Fruit fly (Drosophila melanogaster) whole organism, embryonic: Measurements from ENCODE around the gene CG2767.
A peak's percentile ranks its signal among the peaks of the same experiment; 100 is the strongest.

ENCODE experiments used
- Atf6 ChIP-seq: fragments of 200-800 bp; sonication (Bioruptor generic); IDR thresholded peaks from 2 replicates; pipeline ENCODE4 v1.3.6; 2022; ENCODE audit warnings: missing biosample characterization, missing genetic modification characterization
- Bdp1 ChIP-seq: fragments of 200-800 bp; sonication (Bioruptor generic); optimal IDR thresholded peaks from 3 replicates; lab custom pipeline; 2016; ENCODE audit warnings: missing biosample characterization, missing genetic modification characterization
- CG10321 ChIP-seq: fragments of 200-800 bp; sonication (Bioruptor generic); IDR thresholded peaks from 2 replicates; pipeline ENCODE4 v1.3.6; 2022; ENCODE audit warnings: missing biosample characterization, missing genetic modification characterization
- CG11456 ChIP-seq: fragments of 200-800 bp; sonication (Bioruptor generic); IDR thresholded peaks from 3 replicates; pipeline ENCODE4 v1.3.6; 2022; ENCODE audit warnings: missing biosample characterization, missing genetic modification characterization
- CG14667 ChIP-seq: fragments of 200-800 bp; sonication (Bioruptor generic); IDR thresholded peaks from 2 replicates; pipeline ENCODE4 v1.3.6; 2022; ENCODE audit warnings: missing biosample characterization, missing genetic modification characterization
- CG14965 ChIP-seq: fragments of 200-800 bp; sonication (Bioruptor generic); optimal IDR thresholded peaks from 2 replicates; lab custom pipeline; 2016; ENCODE audit warnings: missing biosample characterization, missing genetic modification characterization, borderline replicate concordance
- CG2116 ChIP-seq: fragments of 200-800 bp; sonication (Bioruptor generic); optimal IDR thresholded peaks from 3 replicates; lab custom pipeline; 2018; ENCODE audit warnings: missing biosample characterization, mild to moderate bottlenecking, missing genetic modification characterization
- CG2199 ChIP-seq: fragments of 200-800 bp; sonication (Bioruptor generic); IDR thresholded peaks from 3 replicates; pipeline ENCODE4 v1.3.6; 2022; ENCODE audit warnings: missing biosample characterization, missing genetic modification characterization
- CG2202 ChIP-seq: fragments of 200-800 bp; sonication (Bioruptor generic); optimal IDR thresholded peaks from 2 replicates; lab custom pipeline; 2018; ENCODE audit warnings: missing biosample characterization, mild to moderate bottlenecking, missing genetic modification characterization
- CG31388 ChIP-seq: fragments of 200-800 bp; sonication (Bioruptor generic); optimal IDR thresholded peaks from 2 replicates; lab custom pipeline; 2016; ENCODE audit warnings: missing biosample characterization, missing genetic modification characterization
- CG32767 ChIP-seq: fragments of 200-800 bp; sonication (Bioruptor generic); IDR thresholded peaks from 2 replicates; pipeline ENCODE4 v1.3.6; 2022; ENCODE audit warnings: missing biosample characterization, missing genetic modification characterization
- CG6683 ChIP-seq: fragments of 200-800 bp; sonication (Bioruptor generic); optimal IDR thresholded peaks from 2 replicates; lab custom pipeline; 2017; ENCODE audit warnings: missing biosample characterization, mild to moderate bottlenecking, missing genetic modification characterization, missing genetic modification reagents
- CG7786 ChIP-seq: fragments of 200-800 bp; sonication (Bioruptor generic); optimal IDR thresholded peaks from 2 replicates; lab custom pipeline; 2016; ENCODE audit warnings: missing biosample characterization, missing genetic modification characterization
- CG8359 ChIP-seq: fragments of 200-800 bp; sonication (Bioruptor generic); optimal IDR thresholded peaks from 2 replicates; lab custom pipeline; 2017; ENCODE audit warnings: missing biosample characterization, mild to moderate bottlenecking, missing genetic modification characterization, borderline replicate concordance
- CG9817 ChIP-seq: fragments of 200-800 bp; sonication (Bioruptor generic); optimal IDR thresholded peaks from 2 replicates; lab custom pipeline; 2018; ENCODE audit warnings: missing biosample characterization, mild to moderate bottlenecking, missing genetic modification characterization, moderate library complexity
- D19B ChIP-seq: fragments of 200-800 bp; sonication (Bioruptor generic); optimal IDR thresholded peaks from 2 replicates; lab custom pipeline; 2017; ENCODE audit warnings: missing biosample characterization, mild to moderate bottlenecking, missing genetic modification characterization
- Dip3 ChIP-seq: fragments of 200-800 bp; sonication (Bioruptor generic); optimal IDR thresholded peaks from 3 replicates; lab custom pipeline; 2016; ENCODE audit warnings: missing biosample characterization, missing genetic modification characterization
- Doc2 ChIP-seq: fragments of 200-800 bp; sonication (Bioruptor generic); IDR thresholded peaks from 2 replicates; pipeline ENCODE4 v1.3.6; 2022; ENCODE audit warnings: missing biosample characterization, missing genetic modification characterization
- Fer1 ChIP-seq: fragments of 200-800 bp; sonication (Bioruptor generic); optimal IDR thresholded peaks from 2 replicates; lab custom pipeline; 2017; ENCODE audit warnings: missing biosample characterization, mild to moderate bottlenecking, missing genetic modification characterization
- Fer3 ChIP-seq: fragments of 200-800 bp; sonication (Bioruptor generic); optimal IDR thresholded peaks from 2 replicates; lab custom pipeline; 2018; ENCODE audit warnings: missing biosample characterization, mild to moderate bottlenecking, missing genetic modification characterization, moderate library complexity
- GATAe ChIP-seq: fragments of 200-800 bp; sonication (Bioruptor generic); conservative IDR thresholded peaks from 2 replicates; pipeline ENCODE4 v1.3.6; 2022; ENCODE audit warnings: missing biosample characterization, missing genetic modification characterization
- Hr3 ChIP-seq: fragments of 200-800 bp; sonication (Bioruptor generic); optimal IDR thresholded peaks from 3 replicates; lab custom pipeline; 2016; ENCODE audit warnings: missing biosample characterization, missing genetic modification characterization
- Hr51 ChIP-seq, 2 experiments: fragments of 200-800 bp; sonication (Bioruptor generic); optimal IDR thresholded peaks; 2 replicates in 1 of 2; 3 replicates in 1 of 2; lab custom pipeline; 2016 to 2018; ENCODE audit warnings: missing biosample characterization in 2 of 2, missing genetic modification characterization in 2 of 2, mild to moderate bottlenecking in 1 of 2, moderate library complexity in 1 of 2
- Kr ChIP-seq: fragments of 200-800 bp; sonication (Bioruptor generic); optimal IDR thresholded peaks from 2 replicates; lab custom pipeline; 2017; ENCODE audit warnings: missing biosample characterization, mild to moderate bottlenecking, missing genetic modification characterization
- Scr ChIP-seq: fragments of 200-800 bp; sonication (Bioruptor generic); IDR thresholded peaks from 2 replicates; pipeline ENCODE4 v1.3.6; 2022; ENCODE audit warnings: missing biosample characterization, missing genetic modification characterization; ENCODE audit not compliant: partially characterized antibody
- Sox102F ChIP-seq: fragments of 200-800 bp; sonication (Bioruptor generic); optimal IDR thresholded peaks from 2 replicates; lab custom pipeline; 2018; ENCODE audit warnings: missing biosample characterization, mild to moderate bottlenecking, missing genetic modification characterization, moderate library complexity
- Sry-δ ChIP-seq: fragments of 200-800 bp; sonication (Bioruptor generic); optimal IDR thresholded peaks from 2 replicates; lab custom pipeline; 2016; ENCODE audit warnings: missing biosample characterization, missing genetic modification characterization
- Xbp1 ChIP-seq: fragments of 200-800 bp; sonication (Bioruptor generic); optimal IDR thresholded peaks from 3 replicates; lab custom pipeline; 2016; ENCODE audit warnings: missing biosample characterization, mild to moderate bottlenecking, missing genetic modification characterization
- ab ChIP-seq: fragments of 200-800 bp; sonication (Bioruptor generic); optimal IDR thresholded peaks from 2 replicates; lab custom pipeline; 2016; ENCODE audit warnings: missing biosample characterization, missing genetic modification characterization
- az2 ChIP-seq: fragments of 200-800 bp; sonication (Bioruptor generic); optimal IDR thresholded peaks from 3 replicates; lab custom pipeline; 2016; ENCODE audit warnings: missing biosample characterization, missing genetic modification characterization
- bbx ChIP-seq: fragments of 200-800 bp; sonication (Bioruptor generic); IDR thresholded peaks from 2 replicates; pipeline ENCODE4 v1.3.6; 2022; ENCODE audit warnings: missing biosample characterization, missing genetic modification characterization; ENCODE audit not compliant: partially characterized antibody
- cato ChIP-seq: fragments of 200-800 bp; sonication (Bioruptor generic); optimal IDR thresholded peaks from 2 replicates; lab custom pipeline; 2016; ENCODE audit warnings: missing biosample characterization, missing genetic modification characterization, borderline replicate concordance
- crol ChIP-seq: fragments of 200-800 bp; sonication (Bioruptor generic); IDR thresholded peaks from 2 replicates; pipeline ENCODE4 v1.3.6; 2022; ENCODE audit warnings: missing biosample characterization, missing genetic modification characterization
- dmrt99B ChIP-seq: fragments of 200-800 bp; sonication (Bioruptor generic); optimal IDR thresholded peaks from 2 replicates; lab custom pipeline; 2018; ENCODE audit warnings: missing biosample characterization, mild to moderate bottlenecking, missing genetic modification characterization, moderate library complexity
- dysf ChIP-seq: fragments of 200-800 bp; sonication (Bioruptor generic); IDR thresholded peaks from 3 replicates; pipeline ENCODE4 v1.3.6; 2022; ENCODE audit warnings: missing biosample characterization, missing genetic modification characterization
- gcm ChIP-seq: fragments of 200-800 bp; sonication (Bioruptor generic); optimal IDR thresholded peaks from 2 replicates; lab custom pipeline; 2019; ENCODE audit warnings: missing biosample characterization, mild to moderate bottlenecking, missing genetic modification characterization, moderate library complexity
- klu ChIP-seq: fragments of 200-800 bp; sonication (Bioruptor generic); IDR thresholded peaks from 2 replicates; pipeline ENCODE4 v1.3.6; 2022; ENCODE audit warnings: missing biosample characterization, missing genetic modification characterization
- oc ChIP-seq: fragments of 200-800 bp; sonication (Bioruptor generic); optimal IDR thresholded peaks from 2 replicates; lab custom pipeline; 2018; ENCODE audit warnings: missing biosample characterization, mild to moderate bottlenecking, missing genetic modification characterization, moderate library complexity
- org-1 ChIP-seq: fragments of 200-800 bp; sonication (Bioruptor generic); optimal IDR thresholded peaks from 2 replicates; lab custom pipeline; 2017; ENCODE audit warnings: missing biosample characterization, missing genetic modification characterization
- phol ChIP-seq: fragments of 200-800 bp; sonication (Bioruptor generic); optimal IDR thresholded peaks from 3 replicates; lab custom pipeline; 2018; ENCODE audit warnings: missing biosample characterization, mild to moderate bottlenecking, missing genetic modification characterization, moderate library complexity
- prd ChIP-seq, 3 experiments: fragments of >200 bp in 2 of 3; fragments of 200-800 bp in 1 of 3; sonication (Bioruptor generic) in 1 of 3; optimal IDR thresholded peaks in 2 of 3; IDR thresholded peaks in 1 of 3; 2 replicates in 2 of 3; 3 replicates in 1 of 3; pipeline versions ENCODE4 v1.3.6 to Lab custom; 2017 to 2022; ENCODE audit warnings: missing biosample characterization in 1 of 3, missing genetic modification characterization in 1 of 3
- sc ChIP-seq, 3 experiments: fragments of >200 bp in 2 of 3; fragments of 200-800 bp in 1 of 3; sonication (Bioruptor generic) in 1 of 3; optimal IDR thresholded peaks; 2 replicates in 2 of 3; 3 replicates in 1 of 3; lab custom pipeline; 2017; ENCODE audit warnings: mild to moderate bottlenecking in 1 of 3, missing biosample characterization in 1 of 3, missing genetic modification characterization in 1 of 3, missing genetic modification reagents in 1 of 3
- shn ChIP-seq: fragments of 200-800 bp; sonication (Bioruptor generic); optimal IDR thresholded peaks from 3 replicates; lab custom pipeline; 2016; ENCODE audit warnings: missing biosample characterization, missing genetic modification characterization
- sim ChIP-seq: fragments of 200-800 bp; sonication (Bioruptor generic); IDR thresholded peaks from 2 replicates; pipeline ENCODE4 v1.3.6; 2022; ENCODE audit warnings: missing biosample characterization, missing genetic modification characterization
- tgo ChIP-seq: fragments of 200-800 bp; sonication (Bioruptor generic); IDR thresholded peaks from 3 replicates; pipeline ENCODE4 v1.3.6; 2022; ENCODE audit warnings: missing biosample characterization, missing genetic modification characterization
- twi ChIP-seq: fragments of 200-800 bp; optimal IDR thresholded peaks from 2 replicates; lab custom pipeline; 2019; ENCODE audit warnings: missing biosample characterization, mild to moderate bottlenecking, missing genetic modification characterization, moderate library complexity
- vnd ChIP-seq: fragments of 200-800 bp; sonication (Bioruptor generic); IDR thresholded peaks from 3 replicates; pipeline ENCODE4 v1.3.6; 2022; ENCODE audit warnings: missing biosample characterization, missing genetic modification characterization; ENCODE audit not compliant: partially characterized antibody
- z ChIP-seq: fragments of 200-800 bp; sonication (Bioruptor generic); IDR thresholded peaks from 3 replicates; pipeline ENCODE4 v1.3.6; 2022; ENCODE audit warnings: missing biosample characterization, missing genetic modification characterization
- zfh1 ChIP-seq: fragments of 200-800 bp; sonication (Bioruptor generic); IDR thresholded peaks from 3 replicates; pipeline ENCODE4 v1.3.6; 2022; ENCODE audit warnings: missing biosample characterization, missing genetic modification characterization

Gene CG2767

dm6 chr3R:8027203-8027688 lies 19.3 kb upstream of the CG2767 start (continued):
- TF ChIP-seq Dip3 (GFP tag; lab: Kevin White, UChicago) (peak; percentile 3), gcm (GFP tag; lab: Kevin White, UChicago) (peak; percentile 93), bbx (no peak), CG6683 (GFP tag; lab: Kevin White, UChicago) (peak; percentile 75), CG31388 (GFP tag; lab: Kevin White, UChicago) (no peak), Scr (GFP tag; lab: Robert Waterston, UW) (no peak), az2 (peak; percentile 87), ab (no peak), sc (optimal IDR thresholded peaks at IDR 0.05; lab: Kevin White, UChicago) (no peak), sc (GFP tag; optimal IDR thresholded peaks at IDR 0.05; lab: Kevin White, UChicago) (peak; percentile 86), shn (GFP tag; lab: Kevin White, UChicago) (peak; percentile 1), Fer3 (tag; lab: Kevin White, UChicago) (peak; percentile 81), crol (GFP tag; lab: Robert Waterston, UW) (no peak), zfh1 (GFP tag; lab: Robert Waterston, UW) (0 out of 3 replicates have a peak, but pooled peaks have one; percentile 50), tgo (GFP tag; lab: Robert Waterston, UW) (peak; percentile 67; the same call in 2 of the 3 replicates), klu (GFP tag; lab: Robert Waterston, UW) (peak; percentile 15; the same call in 1 of the 2 replicates), CG32767 (peak; percentile 82), Sox102F (GFP tag; lab: Kevin White, UChicago) (peak; percentile 94), twi (tag; lab: Kevin White, UChicago) (no peak), D19B (peak; percentile 19), vnd (GFP tag; lab: Robert Waterston, UW) (no peak), z (no peak), phol (tag; lab: Kevin White, UChicago) (peak; percentile 87), dysf (GFP tag; lab: Robert Waterston, UW) (peak; percentile 85), Sry-δ (GFP tag; lab: Kevin White, UChicago) (no peak), org-1 (peak; percentile 80), Doc2 (GFP tag; lab: Robert Waterston, UW) (no peak), prd (optimal IDR thresholded peaks at IDR 0.05; lab: Kevin White, UChicago) (no peak), prd (GFP tag; IDR thresholded peaks at IDR 0.05; lab: Robert Waterston, UW) (peak; percentile 75), oc (tag; lab: Kevin White, UChicago) (peak; percentile 81), CG2116 (GFP tag; lab: Kevin White, UChicago) (peak; percentile 62), Atf6 (no peak; the same call in 1 of the 2 replicates), sim (GFP tag; lab: Robert Waterston, UW) (peak; percentile 26; the same call in 1 of the 2 replicates), cato (GFP tag; lab: Kevin White, UChicago) (peak; percentile 77), CG10321 (GFP tag; lab: Robert Waterston, UW) (peak; percentile 44; the same call in 1 of the 2 replicates), CG11456 (GFP tag; lab: Robert Waterston, UW) (0 out of 3 replicates have a peak, but pooled peaks have one; percentile 67), GATAe (GFP tag; lab: Robert Waterston, UW) (no peak), Hr51 (GFP tag; optimal IDR thresholded peaks at IDR 0.05; lab: Kevin White, UChicago) (peak; percentile 41 to 96), CG2199 (GFP tag; lab: Robert Waterston, UW) (no peak), CG7786 (no peak), CG14667 (GFP tag; lab: Robert Waterston, UW) (peak; percentile 61), CG9817 (peak; percentile 80), CG2202 (tag; lab: Kevin White, UChicago) (peak; percentile 72), Hr3 (GFP tag; lab: Kevin White, UChicago) (peak; percentile 91), Kr (no peak), Xbp1 (GFP tag; lab: Kevin White, UChicago) (peak; percentile 86), CG14965 (GFP tag; lab: Kevin White, UChicago) (no peak), Bdp1 (GFP tag; lab: Kevin White, UChicago) (peak; percentile 33), CG8359 (peak; percentile 61), dmrt99B (tag; lab: Kevin White, UChicago) (peak; percentile 92), Fer1 (GFP tag; lab: Kevin White, UChicago) (peak; percentile 86)
